Fruit fly (Drosophila melanogaster) whole organism, embryonic: ENCODE data around the gene HHEX.

Experiments
- ATbp ChIP-seq: fragments of 200-800 bp; sonication (Bioruptor generic); optimal IDR thresholded peaks from 2 replicates; lab custom pipeline; 2017; ENCODE audit warnings: missing biosample characterization, mild to moderate bottlenecking, missing genetic modification characterization, missing genetic modification reagents
- Asciz ChIP-seq: fragments of 200-800 bp; sonication (Bioruptor generic); optimal IDR thresholded peaks from 2 replicates; lab custom pipeline; 2017; ENCODE audit warnings: missing biosample characterization, mild to moderate bottlenecking, missing genetic modification characterization, missing genetic modification reagents
- Bdp1 ChIP-seq: fragments of 200-800 bp; sonication (Bioruptor generic); optimal IDR thresholded peaks from 3 replicates; lab custom pipeline; 2016; ENCODE audit warnings: missing biosample characterization, missing genetic modification characterization
- CG10209 ChIP-seq: fragments of 200-800 bp; sonication (Bioruptor generic); optimal IDR thresholded peaks from 3 replicates; lab custom pipeline; 2017; ENCODE audit warnings: missing biosample characterization, mild to moderate bottlenecking, missing genetic modification characterization, missing genetic modification reagents
- CG10321 ChIP-seq: fragments of 200-800 bp; sonication (Bioruptor generic); IDR thresholded peaks from 2 replicates; pipeline ENCODE4 v1.3.6; 2022; ENCODE audit warnings: missing biosample characterization, missing genetic modification characterization
- CG12104 ChIP-seq: fragments of 200-800 bp; sonication (Bioruptor generic); optimal IDR thresholded peaks from 3 replicates; lab custom pipeline; 2016; ENCODE audit warnings: missing biosample characterization, missing genetic modification characterization
- CG12659 ChIP-seq: fragments of 200-800 bp; sonication (Bioruptor generic); optimal IDR thresholded peaks from 3 replicates; lab custom pipeline; 2017; ENCODE audit warnings: mild to moderate bottlenecking, missing biosample characterization, missing genetic modification reagents, missing genetic modification characterization
- CG17186 ChIP-seq: fragments of 200-800 bp; sonication (Bioruptor generic); optimal IDR thresholded peaks from 3 replicates; lab custom pipeline; 2017; ENCODE audit warnings: missing biosample characterization, missing genetic modification reagents, missing genetic modification characterization
- CG17359 ChIP-seq: fragments of 200-800 bp; sonication (Bioruptor generic); optimal IDR thresholded peaks from 3 replicates; lab custom pipeline; 2018; ENCODE audit warnings: missing biosample characterization, mild to moderate bottlenecking, missing genetic modification characterization, moderate library complexity
- CG17361 ChIP-seq: fragments of 200-800 bp; sonication (Bioruptor generic); IDR thresholded peaks from 3 replicates; pipeline ENCODE4 v1.3.6; 2022; ENCODE audit warnings: missing biosample characterization, missing genetic modification characterization
- CG17568 ChIP-seq: fragments of 200-800 bp; sonication (Bioruptor generic); optimal IDR thresholded peaks from 2 replicates; lab custom pipeline; 2018; ENCODE audit warnings: missing biosample characterization, mild to moderate bottlenecking, missing genetic modification characterization, moderate library complexity
- CG1792 ChIP-seq: fragments of 200-800 bp; sonication (Bioruptor generic); optimal IDR thresholded peaks from 2 replicates; lab custom pipeline; 2016; ENCODE audit warnings: missing biosample characterization, missing genetic modification characterization
- CG34422 ChIP-seq: fragments of 200-800 bp; sonication (Bioruptor generic); IDR thresholded peaks from 3 replicates; pipeline ENCODE4 v1.3.6; 2022; ENCODE audit warnings: missing biosample characterization, missing genetic modification characterization
- CG3726 ChIP-seq: fragments of 200-800 bp; sonication (Bioruptor generic); IDR thresholded peaks from 3 replicates; pipeline ENCODE4, ENCODE4 v1.3.6; 2022; ENCODE audit warnings: missing biosample characterization, missing genetic modification characterization
- CG4424 ChIP-seq: fragments of 200-800 bp; sonication (Bioruptor generic); optimal IDR thresholded peaks from 3 replicates; lab custom pipeline; 2016; ENCODE audit warnings: missing biosample characterization, missing genetic modification characterization
- CG4820 ChIP-seq: fragments of 200-800 bp; sonication (Bioruptor generic); optimal IDR thresholded peaks from 3 replicates; lab custom pipeline; 2016; ENCODE audit warnings: missing biosample characterization, missing genetic modification characterization
- CG7786 ChIP-seq: fragments of 200-800 bp; sonication (Bioruptor generic); optimal IDR thresholded peaks from 2 replicates; lab custom pipeline; 2016; ENCODE audit warnings: missing biosample characterization, missing genetic modification characterization
- CG7963 ChIP-seq: fragments of 200-800 bp; sonication (Bioruptor generic); IDR thresholded peaks from 3 replicates; pipeline ENCODE4 v1.3.6; 2022; ENCODE audit warnings: missing biosample characterization, missing genetic modification characterization; ENCODE audit not compliant: partially characterized antibody
- CHES-1-like ChIP-seq: fragments of 200-800 bp; sonication (Bioruptor generic); optimal IDR thresholded peaks from 2 replicates; lab custom pipeline; 2016; ENCODE audit warnings: missing biosample characterization, missing genetic modification characterization
- D19A ChIP-seq: fragments of 200-800 bp; optimal IDR thresholded peaks from 3 replicates; lab custom pipeline; 2019; ENCODE audit warnings: missing biosample characterization, mild to moderate bottlenecking, missing genetic modification characterization, moderate library complexity
- Deaf1 ChIP-seq: fragments of 200-800 bp; optimal IDR thresholded peaks from 3 replicates; lab custom pipeline; 2019; ENCODE audit warnings: missing biosample characterization, mild to moderate bottlenecking, missing genetic modification characterization, moderate library complexity
- Dek ChIP-seq: fragments of 200-800 bp; sonication (Bioruptor generic); optimal IDR thresholded peaks from 3 replicates; lab custom pipeline; 2019; ENCODE audit warnings: missing biosample characterization, mild to moderate bottlenecking, missing genetic modification characterization, moderate library complexity
- Dip2 ChIP-seq: fragments of 200-800 bp; sonication (Bioruptor generic); IDR thresholded peaks from 2 replicates; pipeline ENCODE4 v1.3.6; 2022; ENCODE audit warnings: missing biosample characterization, missing genetic modification characterization
- Drgx ChIP-seq: fragments of 200-800 bp; sonication (Bioruptor generic); IDR thresholded peaks from 2 replicates; pipeline ENCODE4 v1.3.6; 2022; ENCODE audit warnings: missing biosample characterization, missing genetic modification characterization
- E2f2 ChIP-seq: fragments of 200-800 bp; sonication (Bioruptor generic); IDR thresholded peaks from 2 replicates; pipeline ENCODE4 v1.3.6; 2022; ENCODE audit warnings: missing biosample characterization, missing genetic modification characterization
- Hr78 ChIP-seq, 2 experiments: fragments of 200-800 bp in 1 of 2; fragments of >200 bp in 1 of 2; sonication (Bioruptor generic) in 1 of 2; optimal IDR thresholded peaks; 2 replicates each; lab custom pipeline; 2017 to 2019; ENCODE audit warnings: missing biosample characterization in 2 of 2, missing genetic modification characterization in 2 of 2, mild to moderate bottlenecking in 1 of 2, moderate library complexity in 1 of 2
- Lim3 ChIP-seq: fragments of 200-800 bp; sonication (Bioruptor generic); IDR thresholded peaks from 2 replicates; pipeline ENCODE4 v1.3.6; 2022; ENCODE audit warnings: missing biosample characterization, missing genetic modification characterization
- NC2α ChIP-seq: fragments of 200-800 bp; sonication (Bioruptor generic); optimal IDR thresholded peaks from 2 replicates; lab custom pipeline; 2016; ENCODE audit warnings: missing biosample characterization, missing genetic modification characterization
- NFAT ChIP-seq: fragments of 200-800 bp; sonication (Bioruptor generic); IDR thresholded peaks from 2 replicates; pipeline ENCODE4 v1.3.6; 2022; ENCODE audit warnings: missing biosample characterization, missing genetic modification characterization
- Oaz ChIP-seq: fragments of 200-800 bp; sonication (Bioruptor generic); IDR thresholded peaks from 2 replicates; pipeline ENCODE4 v1.3.6; 2022; ENCODE audit warnings: missing biosample characterization, missing genetic modification characterization
- PHDP ChIP-seq: fragments of 200-800 bp; sonication (Bioruptor generic); optimal IDR thresholded peaks from 3 replicates; lab custom pipeline; 2018; ENCODE audit warnings: missing biosample characterization, mild to moderate bottlenecking, missing genetic modification characterization, moderate library complexity
- Pdp1 ChIP-seq, 2 experiments: fragments of 200-800 bp; sonication (Bioruptor generic); optimal IDR thresholded peaks; 3 replicates each; lab custom pipeline; 2016; ENCODE audit warnings: missing biosample characterization in 2 of 2, missing genetic modification characterization in 2 of 2, mild to moderate bottlenecking in 1 of 2, moderate library complexity in 1 of 2
- Poxn ChIP-seq: fragments of 200-800 bp; sonication (Bioruptor generic); IDR thresholded peaks from 2 replicates; pipeline ENCODE4 v1.3.6; 2022; ENCODE audit warnings: missing biosample characterization, missing genetic modification characterization
- Sin3A ChIP-seq: fragments of >200 bp; optimal IDR thresholded peaks from 2 replicates; lab custom pipeline; 2018
- ara ChIP-seq: fragments of 200-800 bp; sonication (Bioruptor generic); IDR thresholded peaks from 2 replicates; pipeline ENCODE4 v1.3.6; 2022; ENCODE audit warnings: missing biosample characterization, missing genetic modification characterization
- cg ChIP-seq: fragments of 200-800 bp; sonication (Bioruptor generic); optimal IDR thresholded peaks from 3 replicates; lab custom pipeline; 2019; ENCODE audit warnings: missing biosample characterization, mild to moderate bottlenecking, missing genetic modification characterization, moderate library complexity
- chm ChIP-seq: fragments of 200-800 bp; sonication (Bioruptor generic); IDR thresholded peaks from 2 replicates; pipeline ENCODE4 v1.3.6; 2022; ENCODE audit warnings: missing biosample characterization, missing genetic modification characterization
- gem ChIP-seq: fragments of 200-800 bp; sonication (Bioruptor generic); optimal IDR thresholded peaks from 2 replicates; lab custom pipeline; 2019; ENCODE audit warnings: missing biosample characterization, mild to moderate bottlenecking, missing genetic modification characterization, moderate library complexity
- grau ChIP-seq: fragments of 200-800 bp; optimal IDR thresholded peaks from 3 replicates; lab custom pipeline; 2019; ENCODE audit warnings: missing biosample characterization, mild to moderate bottlenecking, missing genetic modification characterization, moderate library complexity
- hkb ChIP-seq, 2 experiments: fragments of 200-800 bp in 1 of 2; fragments of >200 bp in 1 of 2; sonication (Bioruptor generic) in 1 of 2; IDR thresholded peaks in 1 of 2; optimal IDR thresholded peaks in 1 of 2; 2 replicates each; pipeline versions ENCODE4 v1.3.6 to Lab custom; 2017 to 2022; ENCODE audit warnings: missing biosample characterization in 1 of 2, missing genetic modification characterization in 1 of 2
- lab ChIP-seq: fragments of 200-800 bp; sonication (Bioruptor generic); optimal IDR thresholded peaks from 3 replicates; lab custom pipeline; 2017; ENCODE audit warnings: missing biosample characterization, missing genetic modification characterization, mild to moderate bottlenecking, moderate library complexity, missing genetic modification reagents
- nmo ChIP-seq: fragments of 200-800 bp; sonication (Bioruptor generic); optimal IDR thresholded peaks from 2 replicates; lab custom pipeline; 2018; ENCODE audit warnings: missing biosample characterization, mild to moderate bottlenecking, missing genetic modification characterization, moderate library complexity
- oc ChIP-seq: fragments of 200-800 bp; sonication (Bioruptor generic); optimal IDR thresholded peaks from 2 replicates; lab custom pipeline; 2018; ENCODE audit warnings: missing biosample characterization, mild to moderate bottlenecking, missing genetic modification characterization, moderate library complexity
- otp ChIP-seq: fragments of 200-800 bp; sonication (Bioruptor generic); IDR thresholded peaks from 3 replicates; pipeline ENCODE4, ENCODE4 v1.3.6; 2022; ENCODE audit warnings: missing biosample characterization, missing genetic modification characterization
- pros ChIP-seq: fragments of 200-800 bp; sonication (Bioruptor generic); optimal IDR thresholded peaks from 3 replicates; lab custom pipeline; 2019; ENCODE audit warnings: missing biosample characterization, mild to moderate bottlenecking, missing genetic modification characterization, moderate library complexity
- ranshi ChIP-seq: fragments of 200-800 bp; sonication (Bioruptor generic); IDR thresholded peaks from 2 replicates; pipeline ENCODE4 v1.3.6; 2022; ENCODE audit warnings: missing biosample characterization, missing genetic modification characterization
- rib ChIP-seq: fragments of 200-800 bp; sonication (Bioruptor generic); IDR thresholded peaks from 2 replicates; pipeline ENCODE4 v1.3.6; 2022; ENCODE audit warnings: missing biosample characterization, missing genetic modification characterization
- slbo ChIP-seq: fragments of 200-800 bp; sonication (Bioruptor generic); IDR thresholded peaks from 2 replicates; pipeline ENCODE4 v1.3.6; 2022; ENCODE audit warnings: missing biosample characterization, missing genetic modification characterization
- zen ChIP-seq: fragments of 200-800 bp; sonication (Bioruptor generic); optimal IDR thresholded peaks from 3 replicates; lab custom pipeline; 2018; ENCODE audit warnings: missing biosample characterization, mild to moderate bottlenecking, missing genetic modification characterization, moderate library complexity
- zf30C ChIP-seq: fragments of 200-800 bp; sonication (Bioruptor generic); optimal IDR thresholded peaks from 3 replicates; lab custom pipeline; 2018; ENCODE audit warnings: missing biosample characterization, mild to moderate bottlenecking, missing genetic modification characterization
- zfh1 ChIP-seq: fragments of 200-800 bp; sonication (Bioruptor generic); IDR thresholded peaks from 3 replicates; pipeline ENCODE4 v1.3.6; 2022; ENCODE audit warnings: missing biosample characterization, missing genetic modification characterization

The HHEX gene

dm6 chr3R:21118784-21119183 lies 38.1 kb upstream of the HHEX start, which contains the start of gene Bdbt (continued):
- TF ChIP-seq CG7786 (GFP tag; lab: Kevin White, UChicago) (no peak), slbo (GFP tag; lab: Robert Waterston, UW) (peak; percentile 68), chm (GFP tag; lab: Robert Waterston, UW) (no peak), CG10321 (GFP tag; lab: Robert Waterston, UW) (no peak), ara (GFP tag; lab: Robert Waterston, UW) (no peak), CG4820 (GFP tag; lab: Kevin White, UChicago) (no peak), zf30C (GFP tag; lab: Kevin White, UChicago) (no peak), Oaz (no peak), gem (no peak), CG17359 (tag; lab: Kevin White, UChicago) (no peak), rib (GFP tag; lab: Robert Waterston, UW) (peak; percentile 42; the same call in 1 of the 2 replicates), grau (tag; lab: Kevin White, UChicago) (no peak), NC2α (GFP tag; lab: Kevin White, UChicago) (no peak), CG1792 (GFP tag; lab: Kevin White, UChicago) (no peak), CG12659 (GFP tag; lab: Kevin White, UChicago) (peak; percentile 47), CG17361 (GFP tag; lab: Robert Waterston, UW) (no peak), Sin3A (lab: Kevin White, UChicago) (peak; percentile 6), zen (tag; lab: Kevin White, UChicago) (no peak), otp (GFP tag; lab: Robert Waterston, UW) (peak; percentile 29; the same call in 1 of the 3 replicates), Hr78 (GFP tag; optimal IDR thresholded peaks at IDR 0.05; lab: Kevin White, UChicago) (no peak), Asciz (GFP tag; lab: Kevin White, UChicago) (no peak), pros (GFP tag; lab: Kevin White, UChicago) (no peak), Poxn (GFP tag; lab: Robert Waterston, UW) (no peak), CG34422 (GFP tag; lab: Robert Waterston, UW) (peak; percentile 52; the same call in 1 of the 3 replicates), CG17186 (GFP tag; lab: Kevin White, UChicago) (peak; percentile 16), Lim3 (no peak), NFAT (peak; percentile 60), CG17568 (no peak), zfh1 (GFP tag; lab: Robert Waterston, UW) (no peak), Pdp1 (GFP tag; optimal IDR thresholded peaks at IDR 0.05; lab: Kevin White, UChicago) (peak; percentile 13 to 94), E2f2 (peak; percentile 40), CG12104 (GFP tag; lab: Kevin White, UChicago) (no peak), oc (tag; lab: Kevin White, UChicago) (no peak), cg (GFP tag; lab: Kevin White, UChicago) (no peak), CG3726 (GFP tag; lab: Robert Waterston, UW) (no peak), PHDP (no peak), D19A (tag; lab: Kevin White, UChicago) (no peak), lab (GFP tag; lab: Kevin White, UChicago) (no peak), ranshi (0 out of 2 replicates have a peak, but pooled peaks have one; percentile 18), CG7963 (GFP tag; lab: Robert Waterston, UW) (peak; percentile 96), Deaf1 (tag; lab: Kevin White, UChicago) (no peak), hkb (optimal IDR thresholded peaks at IDR 0.05; lab: Kevin White, UChicago) (no peak), hkb (GFP tag; IDR thresholded peaks at IDR 0.05; lab: Robert Waterston, UW) (peak; percentile 36; the same call in 1 of the 2 replicates), nmo (GFP tag; lab: Kevin White, UChicago) (peak; percentile 45), ATbp (GFP tag; lab: Kevin White, UChicago) (no peak), Dek (tag; lab: Kevin White, UChicago) (no peak), CG4424 (GFP tag; lab: Kevin White, UChicago) (peak; percentile 3), Bdp1 (no peak), CG10209 (no peak), CHES-1-like (GFP tag; lab: Kevin White, UChicago) (no peak), Dip2 (GFP tag; lab: Robert Waterston, UW) (no peak), Drgx (no peak)
